Fruit fly (Drosophila melanogaster): Measurements from ENCODE around the gene CG17734.

The CG17734 gene

dm6 chr3R:11216156-11216630 is 27.6 kb downstream of the CG17734 start, which contains the start of the genes RpS25 and CG4820 (continued):
- peak; percentile 15 for TF ChIP-seq Ravus (GFP tag; IDR thresholded peaks at IDR 0.05)
- peak; percentile 67; the same call in 2 of the 3 replicates for TF ChIP-seq zen2 (GFP tag; IDR thresholded peaks at IDR 0.05; ENCODE audit: partially characterized antibody)
- peak; percentile 84 for TF ChIP-seq lilli (GFP tag; optimal IDR thresholded peaks at IDR 0.05)
- TF ChIP-seq peb (GFP tag; IDR thresholded peaks at IDR 0.05), result peak; percentile 54; the same call in 1 of the 2 replicates
- TF ChIP-seq caup (GFP tag; optimal IDR thresholded peaks at IDR 0.05; ENCODE audit: severe bottlenecking), result peak; percentile 97
- peak; percentile 76 for TF ChIP-seq ftz-f1 (GFP tag; optimal IDR thresholded peaks at IDR 0.05)
- TF ChIP-seq CG11456 (GFP tag; IDR thresholded peaks at IDR 0.05), result peak; percentile 91
- peak; percentile 92 for TF ChIP-seq CG11398 (GFP tag; optimal IDR thresholded peaks at IDR 0.05)
- peak; percentile 90 for TF ChIP-seq CG16863 (GFP tag; optimal IDR thresholded peaks at IDR 0.05)
- TF ChIP-seq exex (tag; optimal IDR thresholded peaks at IDR 0.05), result peak; percentile 69
- peak; percentile 94 for TF ChIP-seq eyg (GFP tag; optimal IDR thresholded peaks at IDR 0.05)
- no peak for TF ChIP-seq Dfd (GFP tag; optimal IDR thresholded peaks at IDR 0.05)
- peak; percentile 68 for TF ChIP-seq CG12155 (GFP tag; optimal IDR thresholded peaks at IDR 0.05)
- TF ChIP-seq CG7928 (GFP tag; optimal IDR thresholded peaks at IDR 0.05), result peak; percentile 78
- TF ChIP-seq sug (tag; optimal IDR thresholded peaks at IDR 0.05), result peak; percentile 92
- TF ChIP-seq CG17568 (GFP tag; optimal IDR thresholded peaks at IDR 0.05), result peak; percentile 93
- TF ChIP-seq CG17612 (GFP tag; IDR thresholded peaks at IDR 0.05), result peak; percentile 74
- TF ChIP-seq CG14050 (GFP tag; IDR thresholded peaks at IDR 0.05), result peak; percentile 85
- peak; percentile 73 for TF ChIP-seq fd96Cb (tag; optimal IDR thresholded peaks at IDR 0.05)
- peak; percentile 69; the same call in 1 of the 2 replicates for TF ChIP-seq gt (GFP tag; IDR thresholded peaks at IDR 0.05)
- TF ChIP-seq knrl (GFP tag; IDR thresholded peaks at IDR 0.05; ENCODE audit: partially characterized antibody), result peak; percentile 91
- peak; percentile 96 for TF ChIP-seq CG14710 (tag; optimal IDR thresholded peaks at IDR 0.05)
- peak; percentile 85 for TF ChIP-seq so (GFP tag; IDR thresholded peaks at IDR 0.05)
- TF ChIP-seq trh (GFP tag; optimal IDR thresholded peaks at IDR 0.05), result peak; percentile 86
- TF ChIP-seq chinmo (GFP tag; IDR thresholded peaks at IDR 0.05; ENCODE audit: partially characterized antibody), result no peak
- TF ChIP-seq kay (GFP tag; optimal IDR thresholded peaks at IDR 0.05), result peak; percentile 24
- TF ChIP-seq btn (GFP tag; optimal IDR thresholded peaks at IDR 0.05), result peak; percentile 88
- TF ChIP-seq Sox102F (GFP tag; optimal IDR thresholded peaks at IDR 0.05), result peak; percentile 72
- TF ChIP-seq Nf-YC (tag; optimal IDR thresholded peaks at IDR 0.05), result peak; percentile 81
- peak; percentile 85 for TF ChIP-seq Bgb (GFP tag; IDR thresholded peaks at IDR 0.05; ENCODE audit: partially characterized antibody)
- TF ChIP-seq CG43689 (GFP tag; IDR thresholded peaks at IDR 0.05), result peak; percentile 79
- TF ChIP-seq CG9437 (GFP tag; optimal IDR thresholded peaks at IDR 0.05), result peak; percentile 82
- peak; percentile 96 for TF ChIP-seq Meics (GFP tag; optimal IDR thresholded peaks at IDR 0.05)
- peak; percentile 65 for TF ChIP-seq CG9215 (GFP tag; IDR thresholded peaks at IDR 0.05)
- peak; percentile 86 for TF ChIP-seq da (GFP tag; optimal IDR thresholded peaks at IDR 0.05)
- TF ChIP-seq CG3163 (GFP tag; optimal IDR thresholded peaks at IDR 0.05), result peak; percentile 82
- TF ChIP-seq CG31224 (GFP tag; IDR thresholded peaks at IDR 0.05), result peak; percentile 77
- peak; percentile 100 for TF ChIP-seq MESR4 (GFP tag; optimal IDR thresholded peaks at IDR 0.05)
- peak; percentile 79 for TF ChIP-seq Ptx1 (GFP tag; IDR thresholded peaks at IDR 0.05)
- peak; percentile 72 for TF ChIP-seq CG10959 (GFP tag; IDR thresholded peaks at IDR 0.05)
- TF ChIP-seq Atf-2 (GFP tag; optimal IDR thresholded peaks at IDR 0.05), result peak; percentile 89
- TF ChIP-seq CG3281 (GFP tag; optimal IDR thresholded peaks at IDR 0.05), result peak; percentile 95
- TF ChIP-seq Ets65A (GFP tag), result peak; percentile 99
- TF ChIP-seq B-H2 (GFP tag; optimal IDR thresholded peaks at IDR 0.05), result peak; percentile 94
- peak; percentile 70 for TF ChIP-seq az2 (GFP tag; optimal IDR thresholded peaks at IDR 0.05)
- TF ChIP-seq Spps (tag; optimal IDR thresholded peaks at IDR 0.05), result peak; percentile 78
- TF ChIP-seq ranshi (GFP tag; IDR thresholded peaks at IDR 0.05), result peak; percentile 78
- TF ChIP-seq CG1602 (GFP tag; optimal IDR thresholded peaks at IDR 0.05), result peak; percentile 61
- TF ChIP-seq NC2α (GFP tag; optimal IDR thresholded peaks at IDR 0.05), result peak; percentile 84
- peak; percentile 85 for TF ChIP-seq CG30403 (GFP tag; optimal IDR thresholded peaks at IDR 0.05)
- peak; percentile 86 for TF ChIP-seq CG17359 (tag; optimal IDR thresholded peaks at IDR 0.05)
